Fruit fly (Drosophila melanogaster) whole organism, embryonic: ENCODE data around the gene CG31710.

Experiments used
- BEAF-32 ChIP-seq: fragments of 200-800 bp; sonication (Bioruptor generic); optimal IDR thresholded peaks from 3 replicates; lab custom pipeline; 2017; ENCODE audit warnings: missing biosample characterization, missing genetic modification characterization, mild to moderate bottlenecking, moderate library complexity, missing genetic modification reagents
- CG10462 ChIP-seq: fragments of 200-800 bp; sonication (Bioruptor generic); optimal IDR thresholded peaks from 2 replicates; lab custom pipeline; 2016; ENCODE audit warnings: missing biosample characterization, missing genetic modification characterization
- CG12104 ChIP-seq: fragments of 200-800 bp; sonication (Bioruptor generic); optimal IDR thresholded peaks from 3 replicates; lab custom pipeline; 2016; ENCODE audit warnings: missing biosample characterization, missing genetic modification characterization
- CG13775 ChIP-seq: fragments of 200-800 bp; sonication (Bioruptor generic); optimal IDR thresholded peaks from 3 replicates; lab custom pipeline; 2017; ENCODE audit warnings: missing biosample characterization, mild to moderate bottlenecking, missing genetic modification characterization
- CG14014 ChIP-seq: fragments of 200-800 bp; sonication (Bioruptor generic); IDR thresholded peaks from 2 replicates; pipeline ENCODE4 v1.3.6; 2022; ENCODE audit warnings: missing biosample characterization, missing genetic modification characterization
- CG17912 ChIP-seq: fragments of 200-800 bp; sonication (Bioruptor generic); optimal IDR thresholded peaks from 2 replicates; lab custom pipeline; 2018; ENCODE audit warnings: missing biosample characterization, mild to moderate bottlenecking, missing genetic modification characterization
- CG2120 ChIP-seq: fragments of 200-800 bp; sonication (Bioruptor generic); optimal IDR thresholded peaks from 3 replicates; lab custom pipeline; 2016; ENCODE audit warnings: missing biosample characterization, missing genetic modification characterization
- CG2199 ChIP-seq: fragments of 200-800 bp; sonication (Bioruptor generic); IDR thresholded peaks from 3 replicates; pipeline ENCODE4 v1.3.6; 2022; ENCODE audit warnings: missing biosample characterization, missing genetic modification characterization
- CG31388 ChIP-seq: fragments of 200-800 bp; sonication (Bioruptor generic); optimal IDR thresholded peaks from 2 replicates; lab custom pipeline; 2016; ENCODE audit warnings: missing biosample characterization, missing genetic modification characterization
- CG42726 ChIP-seq: fragments of 200-800 bp; sonication (Bioruptor generic); IDR thresholded peaks from 2 replicates; pipeline ENCODE4 v1.3.6; 2022; ENCODE audit warnings: missing biosample characterization, missing genetic modification characterization; ENCODE audit not compliant: partially characterized antibody
- CG4424 ChIP-seq: fragments of 200-800 bp; sonication (Bioruptor generic); optimal IDR thresholded peaks from 3 replicates; lab custom pipeline; 2016; ENCODE audit warnings: missing biosample characterization, missing genetic modification characterization
- CG7372 ChIP-seq: fragments of 200-800 bp; sonication (Bioruptor generic); IDR thresholded peaks from 2 replicates; pipeline ENCODE4 v1.3.6; 2022; ENCODE audit warnings: missing biosample characterization, missing genetic modification characterization
- CG7928 ChIP-seq: fragments of 200-800 bp; sonication (Bioruptor generic); optimal IDR thresholded peaks from 2 replicates; lab custom pipeline; 2017; ENCODE audit warnings: missing biosample characterization, mild to moderate bottlenecking, missing genetic modification characterization
- CG8290 ChIP-seq, 3 experiments: fragments of 200-800 bp; sonication (Bioruptor generic); optimal IDR thresholded peaks; 2 replicates each; lab custom pipeline; 2016 to 2019; ENCODE audit warnings: missing biosample characterization in 3 of 3, missing genetic modification characterization in 3 of 3, mild to moderate bottlenecking in 2 of 3, moderate library complexity in 1 of 3
- CG8944 ChIP-seq: fragments of 200-800 bp; sonication (Bioruptor generic); optimal IDR thresholded peaks from 3 replicates; lab custom pipeline; 2016; ENCODE audit warnings: missing biosample characterization, missing genetic modification characterization
- Chrac-16 ChIP-seq: fragments of 200-800 bp; sonication (Bioruptor generic); optimal IDR thresholded peaks from 3 replicates; lab custom pipeline; 2016; ENCODE audit warnings: missing biosample characterization, missing genetic modification characterization
- Doc3 ChIP-seq: fragments of 200-800 bp; sonication (Bioruptor generic); IDR thresholded peaks from 3 replicates; pipeline ENCODE4 v1.3.6; 2022; ENCODE audit warnings: missing biosample characterization, missing genetic modification characterization; ENCODE audit not compliant: partially characterized antibody
- Dp ChIP-seq: fragments of 200-800 bp; sonication (Bioruptor generic); optimal IDR thresholded peaks from 2 replicates; lab custom pipeline; 2018; ENCODE audit warnings: missing biosample characterization, mild to moderate bottlenecking, missing genetic modification characterization, moderate library complexity
- E2f2 ChIP-seq: fragments of 200-800 bp; sonication (Bioruptor generic); IDR thresholded peaks from 2 replicates; pipeline ENCODE4 v1.3.6; 2022; ENCODE audit warnings: missing biosample characterization, missing genetic modification characterization
- Ets97D ChIP-seq: fragments of 200-800 bp; sonication (Bioruptor generic); optimal IDR thresholded peaks from 3 replicates; lab custom pipeline; 2016; ENCODE audit warnings: missing biosample characterization, missing genetic modification characterization
- HHEX ChIP-seq: fragments of 200-800 bp; sonication (Bioruptor generic); optimal IDR thresholded peaks from 3 replicates; lab custom pipeline; 2017; ENCODE audit warnings: missing biosample characterization, mild to moderate bottlenecking, missing genetic modification characterization, missing genetic modification reagents
- HLH54F ChIP-seq: fragments of 200-800 bp; sonication (Bioruptor generic); optimal IDR thresholded peaks from 3 replicates; lab custom pipeline; 2016; ENCODE audit warnings: missing biosample characterization, missing genetic modification characterization
- Hmr ChIP-seq: fragments of 200-800 bp; sonication (Bioruptor generic); optimal IDR thresholded peaks from 3 replicates; lab custom pipeline; 2017; ENCODE audit warnings: mild to moderate bottlenecking, missing biosample characterization, missing genetic modification reagents, missing genetic modification characterization
- Lhr ChIP-seq: fragments of 200-800 bp; sonication (Bioruptor generic); optimal IDR thresholded peaks from 3 replicates; lab custom pipeline; 2017; ENCODE audit warnings: mild to moderate bottlenecking, missing biosample characterization, missing genetic modification reagents, missing genetic modification characterization
- MESR4 ChIP-seq: fragments of 200-800 bp; sonication (Bioruptor generic); optimal IDR thresholded peaks from 2 replicates; lab custom pipeline; 2018; ENCODE audit warnings: missing biosample characterization, mild to moderate bottlenecking, missing genetic modification characterization, moderate library complexity
- Max ChIP-seq: fragments of 200-800 bp; sonication (Bioruptor generic); optimal IDR thresholded peaks from 2 replicates; lab custom pipeline; 2016; ENCODE audit warnings: missing biosample characterization, mild to moderate bottlenecking, missing genetic modification characterization
- Med ChIP-seq: fragments of 200-800 bp; sonication (Bioruptor generic); peaks from one replicate; lab custom pipeline; 2016; ENCODE audit warnings: missing biosample characterization, missing genetic modification characterization, mild to moderate bottlenecking, inconsistent platforms, moderate library complexity
- NFAT ChIP-seq: fragments of 200-800 bp; sonication (Bioruptor generic); IDR thresholded peaks from 2 replicates; pipeline ENCODE4 v1.3.6; 2022; ENCODE audit warnings: missing biosample characterization, missing genetic modification characterization
- Opbp ChIP-seq: fragments of 200-800 bp; sonication (Bioruptor generic); IDR thresholded peaks from 3 replicates; pipeline ENCODE4 v1.3.6; 2022; ENCODE audit warnings: missing biosample characterization, missing genetic modification characterization; ENCODE audit not compliant: partially characterized antibody
- Scr ChIP-seq: fragments of 200-800 bp; sonication (Bioruptor generic); IDR thresholded peaks from 2 replicates; pipeline ENCODE4 v1.3.6; 2022; ENCODE audit warnings: missing biosample characterization, missing genetic modification characterization; ENCODE audit not compliant: partially characterized antibody
- amos ChIP-seq: fragments of 200-800 bp; sonication (Bioruptor generic); IDR thresholded peaks from 2 replicates; pipeline ENCODE4 v1.3.6; 2022; ENCODE audit warnings: missing biosample characterization, missing genetic modification characterization; ENCODE audit not compliant: partially characterized antibody
- ash1 ChIP-seq: fragments of 200-800 bp; sonication (Bioruptor generic); optimal IDR thresholded peaks from 2 replicates; lab custom pipeline; 2018; ENCODE audit warnings: missing biosample characterization, mild to moderate bottlenecking, missing genetic modification characterization
- az2 ChIP-seq: fragments of 200-800 bp; sonication (Bioruptor generic); optimal IDR thresholded peaks from 3 replicates; lab custom pipeline; 2016; ENCODE audit warnings: missing biosample characterization, missing genetic modification characterization
- bbx ChIP-seq: fragments of 200-800 bp; sonication (Bioruptor generic); IDR thresholded peaks from 2 replicates; pipeline ENCODE4 v1.3.6; 2022; ENCODE audit warnings: missing biosample characterization, missing genetic modification characterization; ENCODE audit not compliant: partially characterized antibody
- br ChIP-seq: fragments of >200 bp; optimal IDR thresholded peaks from 2 replicates; lab custom pipeline; 2017
- ci ChIP-seq: fragments of 200-800 bp; sonication (Bioruptor generic); IDR thresholded peaks from 3 replicates; pipeline ENCODE4 v1.3.6; 2022; ENCODE audit warnings: missing biosample characterization, missing genetic modification characterization
- dysf ChIP-seq: fragments of 200-800 bp; sonication (Bioruptor generic); IDR thresholded peaks from 3 replicates; pipeline ENCODE4 v1.3.6; 2022; ENCODE audit warnings: missing biosample characterization, missing genetic modification characterization
- eve ChIP-seq, 2 experiments: fragments of >200 bp; optimal IDR thresholded peaks; 2 replicates each; lab custom pipeline; 2017; ENCODE audit warnings: missing biosample characterization in 2 of 2, missing genetic modification characterization in 2 of 2
- gce ChIP-seq: fragments of 200-800 bp; sonication (Bioruptor generic); IDR thresholded peaks from 3 replicates; pipeline ENCODE4 v1.3.6; 2022; ENCODE audit warnings: missing biosample characterization, missing genetic modification characterization
- gfzf ChIP-seq: fragments of 200-800 bp; sonication (Bioruptor generic); optimal IDR thresholded peaks from 2 replicates; lab custom pipeline; 2016; ENCODE audit warnings: missing biosample characterization, mild to moderate bottlenecking, missing genetic modification characterization, moderate library complexity
- hkb ChIP-seq, 2 experiments: fragments of 200-800 bp in 1 of 2; fragments of >200 bp in 1 of 2; sonication (Bioruptor generic) in 1 of 2; IDR thresholded peaks in 1 of 2; optimal IDR thresholded peaks in 1 of 2; 2 replicates each; pipeline versions ENCODE4 v1.3.6 to Lab custom; 2017 to 2022; ENCODE audit warnings: missing biosample characterization in 1 of 2, missing genetic modification characterization in 1 of 2
- kah ChIP-seq: fragments of 200-800 bp; sonication (Bioruptor generic); optimal IDR thresholded peaks from 2 replicates; lab custom pipeline; 2018; ENCODE audit warnings: missing biosample characterization, mild to moderate bottlenecking, missing genetic modification characterization
- kni ChIP-seq: fragments of 200-800 bp; sonication (Bioruptor generic); optimal IDR thresholded peaks from 3 replicates; lab custom pipeline; 2017; ENCODE audit warnings: mild to moderate bottlenecking, missing biosample characterization, missing genetic modification reagents, missing genetic modification characterization
- pfk ChIP-seq: fragments of 200-800 bp; sonication (Bioruptor generic); optimal IDR thresholded peaks from 2 replicates; lab custom pipeline; 2018; ENCODE audit warnings: missing biosample characterization, mild to moderate bottlenecking, missing genetic modification characterization, moderate library complexity
- pzg ChIP-seq: fragments of 200-800 bp; sonication (Bioruptor generic); optimal IDR thresholded peaks from 3 replicates; lab custom pipeline; 2018; ENCODE audit warnings: missing biosample characterization, mild to moderate bottlenecking, missing genetic modification characterization, moderate library complexity
- trem ChIP-seq: fragments of 200-800 bp; optimal IDR thresholded peaks from 3 replicates; lab custom pipeline; 2019; ENCODE audit warnings: missing biosample characterization, mild to moderate bottlenecking, missing genetic modification characterization, moderate library complexity
- unc-4 ChIP-seq: fragments of 200-800 bp; sonication (Bioruptor generic); IDR thresholded peaks from 2 replicates; pipeline ENCODE4 v1.3.6; 2022; ENCODE audit warnings: missing biosample characterization, missing genetic modification characterization; ENCODE audit not compliant: partially characterized antibody
- vvl ChIP-seq: fragments of 200-800 bp; sonication (Bioruptor generic); IDR thresholded peaks from 2 replicates; pipeline ENCODE4 v1.3.6; 2022; ENCODE audit warnings: missing biosample characterization, missing genetic modification characterization
- wdn ChIP-seq: fragments of 200-800 bp; sonication (Bioruptor generic); IDR thresholded peaks from 2 replicates; pipeline ENCODE4 v1.3.6; 2022; ENCODE audit warnings: missing biosample characterization, missing genetic modification characterization

Gene CG31710

DNA sequence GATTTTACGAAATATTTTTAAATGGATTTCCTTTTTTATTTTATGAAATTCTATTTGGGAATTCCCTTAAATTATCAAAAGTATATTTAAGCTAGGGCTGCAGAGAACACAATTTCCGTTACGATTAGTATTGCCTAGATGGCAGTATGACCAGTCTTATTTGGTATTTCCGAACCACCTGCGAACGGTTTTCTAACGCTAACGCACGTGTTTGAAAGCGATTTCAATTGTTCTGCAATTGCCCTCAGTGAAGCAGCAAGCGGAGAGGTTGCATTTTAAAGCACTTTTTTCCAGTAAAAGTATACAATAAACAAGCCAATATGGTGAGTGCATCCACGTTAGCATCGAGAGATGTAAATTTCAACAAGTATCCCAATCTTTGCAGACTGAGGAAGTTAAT lies 6.1 kb downstream of the CG31710 start, which contains the start of gene hoip (continued):
- TF ChIP-seq ci (GFP tag; lab: Robert Waterston, UW): peak; percentile 24; the same call in 1 of the 3 replicates
- no peak for TF ChIP-seq az2
- no peak for TF ChIP-seq hkb (optimal IDR thresholded peaks at IDR 0.05; lab: Kevin White, UChicago)
- peak; percentile 36; the same call in 1 of the 2 replicates for TF ChIP-seq hkb (GFP tag; IDR thresholded peaks at IDR 0.05; lab: Robert Waterston, UW)
- peak; percentile 44 for TF ChIP-seq Ets97D (GFP tag; lab: Kevin White, UChicago)
- no peak for TF ChIP-seq Chrac-16
- TF ChIP-seq amos (GFP tag; lab: Robert Waterston, UW): peak; percentile 51; the same call in 1 of the 2 replicates
- peak; percentile 55 for TF ChIP-seq E2f2 (GFP tag; lab: Robert Waterston, UW)
- no peak for TF ChIP-seq CG31388 (GFP tag; lab: Kevin White, UChicago)
- TF ChIP-seq CG7928: peak; percentile 89
- TF ChIP-seq CG2199: 0 out of 3 replicates have a peak, but pooled peaks have one; percentile 33
- TF ChIP-seq eve (GFP tag; optimal IDR thresholded peaks at IDR 0.05; lab: Kevin White, UChicago): no peak
- TF ChIP-seq Hmr (GFP tag; lab: Kevin White, UChicago): peak; percentile 13
- peak; percentile 54; the same call in 1 of the 2 replicates for TF ChIP-seq bbx
- TF ChIP-seq CG13775 (GFP tag; lab: Kevin White, UChicago): no peak
- TF ChIP-seq CG17912: no peak
- TF ChIP-seq wdn (GFP tag; lab: Robert Waterston, UW): 0 out of 2 replicates have a peak, but pooled peaks have one; percentile 15
- peak; percentile 8 for TF ChIP-seq trem (tag; lab: Kevin White, UChicago)
- no peak for TF ChIP-seq pfk (GFP tag; lab: Kevin White, UChicago)
- TF ChIP-seq CG42726 (GFP tag; lab: Robert Waterston, UW): 0 out of 2 replicates have a peak, but pooled peaks have one; percentile 32
- no peak for TF ChIP-seq kni
- no peak; the same call in 1 of the 2 replicates for TF ChIP-seq vvl (GFP tag; lab: Robert Waterston, UW)
- TF ChIP-seq CG8944 (GFP tag; lab: Kevin White, UChicago): no peak
- TF ChIP-seq Med (GFP tag; lab: Kevin White, UChicago): no peak
- peak; percentile 31 for TF ChIP-seq Lhr (GFP tag; lab: Kevin White, UChicago)
- peak; percentile 30 for TF ChIP-seq kah (GFP tag; lab: Kevin White, UChicago)
- TF ChIP-seq dysf (GFP tag; lab: Robert Waterston, UW): no peak
- peak; percentile 52 for TF ChIP-seq Dp (GFP tag; lab: Kevin White, UChicago)
- no peak for TF ChIP-seq gce (GFP tag; lab: Robert Waterston, UW)
- no peak for TF ChIP-seq Doc3 (GFP tag; lab: Robert Waterston, UW)
- no peak for TF ChIP-seq br (lab: Kevin White, UChicago)
- no peak for TF ChIP-seq HHEX (GFP tag; lab: Kevin White, UChicago)
- peak; percentile 59 for TF ChIP-seq unc-4 (GFP tag; lab: Robert Waterston, UW)
- TF ChIP-seq CG7372 (GFP tag; lab: Robert Waterston, UW): no peak
- TF ChIP-seq Opbp (GFP tag; lab: Robert Waterston, UW): peak; percentile 54
- peak; percentile 41 for TF ChIP-seq pzg (GFP tag; lab: Kevin White, UChicago)
- peak; percentile 19; the same call in 1 of the 2 replicates for TF ChIP-seq NFAT (GFP tag; lab: Robert Waterston, UW)
- peak; percentile 74 for TF ChIP-seq BEAF-32 (GFP tag; lab: Kevin White, UChicago)
- peak; percentile 81 for TF ChIP-seq gfzf (GFP tag; lab: Kevin White, UChicago)
- no peak for TF ChIP-seq CG14014 (GFP tag; lab: Robert Waterston, UW)
- TF ChIP-seq HLH54F (GFP tag; lab: Kevin White, UChicago): no peak
- peak; percentile 62 for TF ChIP-seq Max (GFP tag; lab: Kevin White, UChicago)
- TF ChIP-seq ash1 (GFP tag; lab: Kevin White, UChicago): no peak
- no peak for TF ChIP-seq CG10462 (GFP tag; lab: Kevin White, UChicago)
- TF ChIP-seq CG8290 (GFP tag; optimal IDR thresholded peaks at IDR 0.05; lab: Kevin White, UChicago): no peak
- TF ChIP-seq CG8290 (tag; optimal IDR thresholded peaks at IDR 0.05; lab: Kevin White, UChicago): peak in 1 of 2 experiments; percentile 53
- TF ChIP-seq Scr (GFP tag; lab: Robert Waterston, UW): peak; percentile 48; the same call in 1 of the 2 replicates
- peak; percentile 73 for TF ChIP-seq MESR4
- no peak for TF ChIP-seq CG2120 (GFP tag; lab: Kevin White, UChicago)
- no peak for TF ChIP-seq CG12104
- no peak for TF ChIP-seq CG4424 (GFP tag; lab: Kevin White, UChicago)
